Worm (Caenorhabditis elegans): Measurements from ENCODE around the gene dmd-7.

The dmd-7 gene

DNA sequence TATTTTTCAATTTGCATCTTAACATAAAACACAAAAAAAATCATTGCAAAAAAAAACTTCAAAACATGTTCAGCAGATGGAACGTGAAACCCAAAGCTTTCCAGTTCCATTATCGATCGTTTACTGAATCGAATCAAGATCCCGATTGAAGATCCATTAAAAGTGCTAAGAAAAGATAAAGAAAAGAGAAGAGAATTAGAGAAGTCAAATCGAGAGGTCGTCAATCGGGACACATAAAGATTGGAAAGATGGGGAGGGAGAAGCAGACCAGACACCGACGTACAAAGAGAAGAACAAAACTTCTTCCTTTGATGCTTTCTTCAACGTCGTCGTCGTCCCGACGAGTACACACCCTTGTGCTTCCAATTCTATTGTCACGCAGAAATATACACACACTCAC lies 13.8 kb upstream of the dmd-7 start (continued):
- TF ChIP-seq lin-39 (tag; optimal IDR thresholded peaks at IDR 0.05) (no peak), mdl-1 (tag; optimal IDR thresholded peaks at IDR 0.05) (no peak)

DNA sequence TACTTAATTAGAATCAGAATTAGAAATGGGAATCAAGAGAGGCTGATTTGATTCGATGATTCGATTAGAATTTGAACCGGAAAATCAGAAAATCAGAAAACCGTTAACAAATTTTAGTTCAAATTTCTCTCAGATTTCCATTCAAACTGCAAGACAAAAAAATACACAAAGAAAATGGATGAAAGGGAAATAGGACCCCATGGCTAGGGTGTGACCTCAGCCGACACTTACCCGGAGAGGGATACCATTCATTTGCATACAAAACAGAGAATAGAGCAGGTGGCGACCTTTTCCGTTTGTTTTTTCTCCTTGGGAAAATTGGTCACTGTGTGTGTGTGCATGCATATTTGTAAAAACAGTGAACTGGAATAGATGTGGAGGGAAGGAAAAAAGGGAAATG lies 12.8 kb upstream of the dmd-7 start:
- TF ChIP-seq nhr-25 (tag; optimal IDR thresholded peaks at IDR 0.05) (peak; percentile 15), lin-13 (GFP tag; optimal IDR thresholded peaks at IDR 0.05) (no peak)

DNA sequence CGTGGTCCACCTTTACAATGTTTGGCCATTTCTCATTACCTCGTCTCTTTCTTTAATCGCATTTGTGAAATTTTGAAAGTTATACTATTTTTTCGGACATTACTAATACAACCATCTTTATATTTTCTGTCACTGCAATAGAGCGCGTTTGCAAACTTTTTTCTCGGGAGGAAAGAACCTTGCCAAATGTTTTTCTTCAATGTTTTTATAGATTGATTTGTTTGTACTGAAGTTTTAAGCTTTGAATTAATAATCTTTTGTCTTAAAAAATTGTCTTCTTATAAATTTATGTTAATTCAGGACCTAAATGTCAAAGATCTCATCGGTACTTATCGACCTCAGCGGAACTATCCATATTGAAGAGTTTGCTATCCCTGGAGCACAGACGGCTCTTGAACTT lies 11.9 kb upstream of the dmd-7 start, which contains the start of gene K08B12.3:
Gene K08B12.3, plus strand, starts transcription at position 301 of the 400 bp plus-strand sequence.
- TF ChIP-seq unc-55 (GFP tag; optimal IDR thresholded peaks at IDR 0.05) = peak; percentile 32
- no peak for TF ChIP-seq elt-3 (tag; optimal IDR thresholded peaks at IDR 0.05)

DNA sequence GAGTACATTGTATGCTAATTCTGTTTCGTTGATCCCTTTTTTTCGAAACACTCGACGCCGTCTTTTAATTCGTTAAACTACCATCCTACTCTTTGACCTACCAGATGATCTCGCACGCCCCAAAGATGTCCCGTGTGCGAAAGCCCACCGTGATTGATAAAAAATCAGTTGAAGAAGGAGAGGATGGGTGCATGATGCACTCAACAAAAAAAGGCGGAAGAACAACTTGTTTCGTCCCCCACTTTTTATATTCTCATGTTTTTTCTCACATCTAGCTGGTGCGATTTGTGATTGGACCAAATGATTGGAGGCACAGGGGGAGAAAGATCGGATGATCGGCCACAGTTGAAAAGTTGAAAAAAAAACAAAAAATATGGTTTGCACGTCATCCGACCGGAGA lies 8.4 kb upstream of the dmd-7 start:
- TF ChIP-seq mbf-1 (tag; optimal IDR thresholded peaks at IDR 0.05) (no peak), nhr-11 (tag; optimal IDR thresholded peaks at IDR 0.05) (no peak), unc-55 (GFP tag; optimal IDR thresholded peaks at IDR 0.05) (no peak), mdl-1 (tag; optimal IDR thresholded peaks at IDR 0.05) (no peak), elt-1 (tag; optimal IDR thresholded peaks at IDR 0.05) (no peak), lin-13 (GFP tag; optimal IDR thresholded peaks at IDR 0.05) (no peak), egl-27 (tag; optimal IDR thresholded peaks at IDR 0.05) (peak; percentile 2), aly-2 (tag; optimal IDR thresholded peaks at IDR 0.05) (no peak), unc-39 (tag; optimal IDR thresholded peaks at IDR 0.05) (no peak), sma-3 (GFP tag; optimal IDR thresholded peaks at IDR 0.05) (peak; percentile 73), nhr-25 (tag; optimal IDR thresholded peaks at IDR 0.05) (peak; percentile 18), ZK546.5 (tag; optimal IDR thresholded peaks at IDR 0.05) (no peak), nhr-23 (tag; optimal IDR thresholded peaks at IDR 0.05) (no peak), ztf-1 (GFP tag; conservative IDR thresholded peaks at IDR 0.05) (no peak), ceh-16 (tag; optimal IDR thresholded peaks at IDR 0.05) (no peak), nhr-237 (tag; optimal IDR thresholded peaks at IDR 0.05) (no peak), sma-9 (GFP tag; optimal IDR thresholded peaks at IDR 0.05) (peak; percentile 90), sma-9 (tag; optimal IDR thresholded peaks at IDR 0.05) (no peak), nhr-129 (tag; optimal IDR thresholded peaks at IDR 0.05) (peak; percentile 2), F13H6.1 (tag; optimal IDR thresholded peaks at IDR 0.05) (no peak), zag-1 (tag; optimal IDR thresholded peaks at IDR 0.05) (no peak), nhr-6 (tag; optimal IDR thresholded peaks at IDR 0.05) (no peak), ama-1 (optimal IDR thresholded peaks at IDR 0.05) (no peak), unc-62 (GFP tag; optimal IDR thresholded peaks at IDR 0.05) (no peak), Y55F3AM.14 (GFP tag; optimal IDR thresholded peaks at IDR 0.05) (no peak), alr-1 (tag; optimal IDR thresholded peaks at IDR 0.05) (no peak), gmeb-1 (tag; optimal IDR thresholded peaks at IDR 0.05) (no peak), blmp-1 (tag; optimal IDR thresholded peaks at IDR 0.05; ENCODE audit: insufficient read depth) (no peak), skn-1 (tag; optimal IDR thresholded peaks at IDR 0.05) (no peak), mab-5 (tag; optimal IDR thresholded peaks at IDR 0.05) (no peak), nhr-77 (tag; optimal IDR thresholded peaks at IDR 0.05) (no peak), nhr-10 (tag; optimal IDR thresholded peaks at IDR 0.05) (no peak), sem-4 (tag; optimal IDR thresholded peaks at IDR 0.05) (no peak), lin-39 (tag; optimal IDR thresholded peaks at IDR 0.05) (no peak), fos-1 (tag; optimal IDR thresholded peaks at IDR 0.05) (no peak), ztf-4 (tag; optimal IDR thresholded peaks at IDR 0.05) (no peak), snpc-4 (tag; optimal IDR thresholded peaks at IDR 0.05) (no peak), crh-2 (tag; optimal IDR thresholded peaks at IDR 0.05) (no peak), peb-1 (tag; optimal IDR thresholded peaks at IDR 0.05) (no peak), R02D3.7 (tag; optimal IDR thresholded peaks at IDR 0.05) (no peak), nhr-12 (tag; optimal IDR thresholded peaks at IDR 0.05) (no peak), ceh-82 (tag; optimal IDR thresholded peaks at IDR 0.05) (no peak), lsy-2 (tag; optimal IDR thresholded peaks at IDR 0.05) (no peak), elt-3 (tag; optimal IDR thresholded peaks at IDR 0.05) (no peak), lin-11 (tag; optimal IDR thresholded peaks at IDR 0.05) (no peak), ztf-11 (tag; optimal IDR thresholded peaks at IDR 0.05) (no peak), nhr-21 (tag; optimal IDR thresholded peaks at IDR 0.05) (peak; percentile 38), C34F6.9 (tag; optimal IDR thresholded peaks at IDR 0.05) (no peak), dmd-4 (tag; optimal IDR thresholded peaks at IDR 0.05) (no peak)

Measured in whole organism, L2 larva.